Worm (Caenorhabditis elegans) whole organism, L1 larva: ENCODE data around the gene mboa-7.

Source experiments
- dsc-1 ChIP-seq: sonication (generic microtip); optimal IDR thresholded peaks from 2 replicates; lab custom pipeline; 2016; ENCODE audit warnings: mild to moderate bottlenecking, missing genetic modification characterization, missing compliant biosample characterization
- efl-3 ChIP-seq: fragments of 200-800 bp; sonication (Bioruptor generic); optimal IDR thresholded peaks from 2 replicates; lab custom pipeline; 2018; ENCODE audit warnings: mild to moderate bottlenecking, missing genetic modification characterization, missing compliant biosample characterization
- ets-5 ChIP-seq: fragments of 200-800 bp; sonication (Bioruptor generic); IDR thresholded peaks from 2 replicates; pipeline ENCODE4 v1.3.6; 2022; ENCODE audit warnings: missing genetic modification characterization, missing compliant biosample characterization
- fkh-10 ChIP-seq: sonication (generic microtip); optimal IDR thresholded peaks from 2 replicates; lab custom pipeline; 2017; ENCODE audit warnings: missing biosample characterization, missing genetic modification reagents, missing genetic modification characterization
- fos-1 ChIP-seq: fragments of 150-350 bp; optimal IDR thresholded peaks from 2 replicates; lab custom pipeline; 2014; ENCODE audit warnings: missing biosample characterization, missing genetic modification characterization
- lin-13 ChIP-seq: fragments of 150-350 bp; optimal IDR thresholded peaks from 2 replicates; lab custom pipeline; 2014; ENCODE audit warnings: missing biosample characterization, missing genetic modification reagents, missing genetic modification characterization
- nhr-11 ChIP-seq: fragments of 150-350 bp; optimal IDR thresholded peaks from 2 replicates; lab custom pipeline; 2014; ENCODE audit warnings: missing biosample characterization, missing genetic modification characterization
- nhr-12 ChIP-seq: sonication (generic microtip); optimal IDR thresholded peaks from 2 replicates; lab custom pipeline; 2017; ENCODE audit warnings: missing biosample characterization, missing genetic modification characterization
- nhr-237 ChIP-seq: fragments of 150-350 bp; optimal IDR thresholded peaks from 2 replicates; lab custom pipeline; 2014; ENCODE audit warnings: missing biosample characterization, missing genetic modification characterization
- skn-1 ChIP-seq: fragments of 150-350 bp; optimal IDR thresholded peaks from 2 replicates; lab custom pipeline; 2014; ENCODE audit warnings: missing biosample characterization, missing genetic modification characterization
- tbx-2 ChIP-seq: sonication (generic microtip); optimal IDR thresholded peaks from 2 replicates; lab custom pipeline; 2016; ENCODE audit warnings: missing genetic modification characterization, missing compliant biosample characterization
- tlp-1 ChIP-seq: fragments of 150-350 bp; optimal IDR thresholded peaks from 2 replicates; lab custom pipeline; 2014; ENCODE audit warnings: missing biosample characterization, missing genetic modification characterization
- unc-62 ChIP-seq: fragments of 150-350 bp; optimal IDR thresholded peaks from 2 replicates; lab custom pipeline; 2014; ENCODE audit warnings: missing biosample characterization, missing genetic modification reagents, missing genetic modification characterization
- zag-1 ChIP-seq: fragments of 150-350 bp; optimal IDR thresholded peaks from 2 replicates; lab custom pipeline; 2014; ENCODE audit warnings: missing biosample characterization, missing genetic modification characterization

- no peak for TF ChIP-seq nhr-12 (tag; lab: Kevin White, UChicago)
- peak; percentile 83 for TF ChIP-seq dsc-1
- TF ChIP-seq nhr-11 (tag; lab: Kevin White, UChicago): peak; percentile 3
- no peak for TF ChIP-seq ets-5 (GFP tag; lab: Robert Waterston, UW)
- TF ChIP-seq fkh-10 (GFP tag; lab: Kevin White, UChicago): peak; percentile 83
- no peak for TF ChIP-seq unc-62 (GFP tag; lab: Kevin White, UChicago)
- peak; percentile 84 for TF ChIP-seq tbx-2
- no peak for TF ChIP-seq lin-13 (GFP tag; lab: Kevin White, UChicago)
- peak; percentile 41 for TF ChIP-seq fos-1
- TF ChIP-seq efl-3 (GFP tag; lab: Kevin White, UChicago): no peak
- no peak for TF ChIP-seq tlp-1
- TF ChIP-seq skn-1: peak; percentile 75
- TF ChIP-seq nhr-237 (tag; lab: Kevin White, UChicago): no peak
- TF ChIP-seq zag-1 (tag; lab: Kevin White, UChicago): no peak
These were observed 31.0 kb upstream of the mboa-7 start, which contains the start of gene syd-2 for ce11 chrX:10555189-10555964.
